Worm (Caenorhabditis elegans) whole organism, young adult: ENCODE data around the gene srz-12.

Experiments used
- B0261.1 ChIP-seq: sonication (generic microtip); optimal IDR thresholded peaks from 2 replicates; lab custom pipeline; 2016; ENCODE audit warnings: mild to moderate bottlenecking, missing genetic modification characterization, moderate library complexity, missing compliant biosample characterization
- C17E4.6 ChIP-seq: fragments of 200-800 bp; sonication (Bioruptor generic); IDR thresholded peaks from 2 replicates; pipeline ENCODE4 v1.3.6; 2022; ENCODE audit warnings: missing genetic modification reagents, missing genetic modification characterization, missing compliant biosample characterization
- F52B5.7 ChIP-seq: sonication (generic microtip); optimal IDR thresholded peaks from 2 replicates; lab custom pipeline; 2016; ENCODE audit warnings: mild to moderate bottlenecking, missing genetic modification characterization, missing compliant biosample characterization
- K12H6.12 ChIP-seq: fragments of 200-800 bp; sonication (Bioruptor generic); optimal IDR thresholded peaks from 2 replicates; lab custom pipeline; 2018; ENCODE audit warnings: mild to moderate bottlenecking, missing genetic modification characterization, missing compliant biosample characterization
- T26A5.8 ChIP-seq: sonication (generic microtip); optimal IDR thresholded peaks from 2 replicates; lab custom pipeline; 2016; ENCODE audit warnings: missing genetic modification characterization, missing compliant biosample characterization
- Y53F4B.3 ChIP-seq: fragments of 200-800 bp; sonication (Bioruptor generic); IDR thresholded peaks from 2 replicates; pipeline ENCODE4 v1.3.6; 2022; ENCODE audit warnings: missing genetic modification reagents, missing genetic modification characterization, missing compliant biosample characterization
- Y56A3A.18 ChIP-seq: fragments of 200-800 bp; sonication (Bioruptor generic); IDR thresholded peaks from 2 replicates; pipeline ENCODE4 v1.3.6; 2022; ENCODE audit warnings: missing genetic modification reagents, missing genetic modification characterization, missing compliant biosample characterization
- ama-1 ChIP-seq, 3 experiments: fragments of 150-350 bp in 1 of 3; sonication (generic microtip) in 2 of 3; optimal IDR thresholded peaks; 2 replicates each; lab custom pipeline; 2014 to 2018; ENCODE audit warnings: missing biosample characterization in 2 of 3, missing genetic modification characterization in 2 of 3, missing genetic modification reagents in 2 of 3
- atf-7 ChIP-seq: sonication (generic microtip); optimal IDR thresholded peaks from 2 replicates; lab custom pipeline; 2017; ENCODE audit warnings: mild to moderate bottlenecking, missing genetic modification characterization, missing compliant biosample characterization
- cebp-1 ChIP-seq, 2 experiments: fragments of 200-800 bp in 1 of 2; sonication (Bioruptor generic) in 1 of 2; sonication (generic microtip) in 1 of 2; IDR thresholded peaks in 1 of 2; optimal IDR thresholded peaks in 1 of 2; 2 replicates each; pipeline versions ENCODE4 v1.3.6 to Lab custom; 2017 to 2022; ENCODE audit warnings: missing compliant biosample characterization in 2 of 2, missing genetic modification characterization in 2 of 2, mild to moderate bottlenecking in 1 of 2, missing genetic modification reagents in 1 of 2, moderate library complexity in 1 of 2
- cebp-2 ChIP-seq: fragments of 200-800 bp; sonication (Bioruptor generic); IDR thresholded peaks from 2 replicates; pipeline ENCODE4 v1.3.6; 2022; ENCODE audit warnings: missing genetic modification characterization, missing compliant biosample characterization
- ceh-100 ChIP-seq: fragments of 200-800 bp; sonication (Bioruptor generic); IDR thresholded peaks from 2 replicates; pipeline ENCODE4 v1.3.6; 2022; ENCODE audit warnings: missing genetic modification reagents, missing genetic modification characterization, missing compliant biosample characterization
- ceh-27 ChIP-seq: fragments of 200-800 bp; sonication (Bioruptor generic); optimal IDR thresholded peaks from 2 replicates; lab custom pipeline; 2018; ENCODE audit warnings: mild to moderate bottlenecking, missing genetic modification characterization, moderate library complexity, missing compliant biosample characterization
- ceh-79 ChIP-seq: sonication (generic microtip); optimal IDR thresholded peaks from 2 replicates; lab custom pipeline; 2017; ENCODE audit warnings: mild to moderate bottlenecking, missing genetic modification characterization, missing compliant biosample characterization
- ceh-91 ChIP-seq: fragments of 200-800 bp; sonication (Bioruptor generic); IDR thresholded peaks from 2 replicates; pipeline ENCODE4 v1.3.6; 2022; ENCODE audit warnings: missing genetic modification reagents, missing genetic modification characterization, missing compliant biosample characterization
- die-1 ChIP-seq: sonication (generic microtip); optimal IDR thresholded peaks from 2 replicates; lab custom pipeline; 2016; ENCODE audit warnings: missing genotype, mild to moderate bottlenecking, missing genetic modification characterization, missing compliant biosample characterization
- dpff-1 ChIP-seq: sonication (generic microtip); optimal IDR thresholded peaks from 2 replicates; lab custom pipeline; 2017; ENCODE audit warnings: mild to moderate bottlenecking, missing genetic modification characterization, missing compliant biosample characterization
- egl-44 ChIP-seq: fragments of 200-800 bp; sonication (Bioruptor generic); IDR thresholded peaks from 2 replicates; pipeline ENCODE4 v1.3.6; 2022; ENCODE audit warnings: missing genetic modification reagents, missing genetic modification characterization, missing compliant biosample characterization
- egrh-3 ChIP-seq: fragments of 200-800 bp; sonication (Bioruptor generic); IDR thresholded peaks from 2 replicates; pipeline ENCODE4 v1.3.6; 2022; ENCODE audit warnings: missing genetic modification reagents, missing genetic modification characterization, missing compliant biosample characterization
- fkh-3 ChIP-seq: sonication (generic microtip); optimal IDR thresholded peaks from 2 replicates; lab custom pipeline; 2016; ENCODE audit warnings: mild to moderate bottlenecking, missing genetic modification characterization, missing compliant biosample characterization
- gei-17 ChIP-seq: fragments of 200-800 bp; sonication (Bioruptor generic); optimal IDR thresholded peaks from 2 replicates; lab custom pipeline; 2018; ENCODE audit warnings: mild to moderate bottlenecking, missing genetic modification characterization, missing compliant biosample characterization
- him-1 ChIP-seq: sonication (generic microtip); optimal IDR thresholded peaks from 2 replicates; lab custom pipeline; 2016; ENCODE audit warnings: missing genotype, missing genetic modification reagents, missing genetic modification characterization, missing compliant biosample characterization
- hlh-12 ChIP-seq: sonication (generic microtip); optimal IDR thresholded peaks from 2 replicates; lab custom pipeline; 2016; ENCODE audit warnings: missing genetic modification characterization, missing compliant biosample characterization
- hsf-1 ChIP-seq: fragments of 200-800 bp; sonication (Bioruptor generic); IDR thresholded peaks from 2 replicates; pipeline ENCODE4 v1.3.6; 2022; ENCODE audit warnings: missing genetic modification reagents, missing genetic modification characterization, missing compliant biosample characterization
- let-607 ChIP-seq, 2 experiments: fragments of 200-800 bp in 1 of 2; sonication (Bioruptor generic) in 1 of 2; sonication (generic microtip) in 1 of 2; optimal IDR thresholded peaks; 2 replicates each; lab custom pipeline; 2016 to 2018; ENCODE audit warnings: mild to moderate bottlenecking in 2 of 2, missing compliant biosample characterization in 2 of 2, missing genetic modification characterization in 2 of 2, moderate library complexity in 2 of 2, missing genotype in 1 of 2
- lin-26 ChIP-seq: fragments of 200-800 bp; sonication (Bioruptor generic); IDR thresholded peaks from 2 replicates; pipeline ENCODE4 v1.3.6; 2022; ENCODE audit warnings: missing genetic modification reagents, missing genetic modification characterization, missing compliant biosample characterization
- lsy-27 ChIP-seq: sonication (generic microtip); optimal IDR thresholded peaks from 2 replicates; lab custom pipeline; 2017; ENCODE audit warnings: missing genetic modification characterization, mild to moderate bottlenecking, missing compliant biosample characterization, antibody characterized with exemption, missing genotype, borderline replicate concordance; ENCODE audit not compliant: insufficient read depth
- madf-10 ChIP-seq: sonication (generic microtip); optimal IDR thresholded peaks from 2 replicates; lab custom pipeline; 2016; ENCODE audit warnings: mild to moderate bottlenecking, missing genetic modification characterization, missing compliant biosample characterization
- mcd-1 ChIP-seq: fragments of 200-800 bp; sonication (Bioruptor generic); IDR thresholded peaks from 2 replicates; pipeline ENCODE4 v1.3.6; 2022; ENCODE audit warnings: missing genetic modification reagents, missing genetic modification characterization, missing compliant biosample characterization
- mel-28 ChIP-seq: sonication (generic microtip); optimal IDR thresholded peaks from 2 replicates; lab custom pipeline; 2016; ENCODE audit warnings: borderline replicate concordance, mild to moderate bottlenecking, missing genetic modification characterization, missing compliant biosample characterization
- nfya-1 ChIP-seq: sonication (generic microtip); optimal IDR thresholded peaks from 2 replicates; lab custom pipeline; 2017; ENCODE audit warnings: antibody characterized with exemption, missing compliant biosample characterization, missing genetic modification characterization, borderline replicate concordance; ENCODE audit not compliant: insufficient read depth
- nfya-2 ChIP-seq: fragments of 200-800 bp; sonication (Bioruptor generic); IDR thresholded peaks from 2 replicates; pipeline ENCODE4 v1.3.6; 2022; ENCODE audit warnings: missing genetic modification reagents, missing genetic modification characterization, missing compliant biosample characterization
- nhr-179 ChIP-seq: sonication (generic microtip); optimal IDR thresholded peaks from 2 replicates; lab custom pipeline; 2016; ENCODE audit warnings: mild to moderate bottlenecking, missing genetic modification characterization, missing compliant biosample characterization
- nhr-27 ChIP-seq: fragments of 200-800 bp; sonication (Bioruptor generic); optimal IDR thresholded peaks from 2 replicates; lab custom pipeline; 2018; ENCODE audit warnings: mild to moderate bottlenecking, missing genetic modification characterization, moderate library complexity, missing compliant biosample characterization
- pha-4 ChIP-seq: fragments of 150-350 bp; sonication (generic microtip); optimal IDR thresholded peaks from 2 replicates; lab custom pipeline; 2014; ENCODE audit warnings: missing biosample characterization, missing genetic modification reagents, missing genetic modification characterization
- repo-1 ChIP-seq: sonication (generic microtip); optimal IDR thresholded peaks from 2 replicates; lab custom pipeline; 2017; ENCODE audit warnings: mild to moderate bottlenecking, missing genetic modification characterization, missing compliant biosample characterization
- rpc-1 ChIP-seq, 2 experiments: fragments of 150-350 bp in 1 of 2; sonication (generic microtip) in 1 of 2; optimal IDR thresholded peaks; 2 replicates each; lab custom pipeline; 2014 to 2018; ENCODE audit warnings: missing biosample characterization in 1 of 2, missing genetic modification characterization in 1 of 2, missing genetic modification reagents in 1 of 2, missing genotype in 1 of 2
- somi-1 ChIP-seq: fragments of 200-800 bp; sonication (Bioruptor generic); optimal IDR thresholded peaks from 2 replicates; lab custom pipeline; 2018; ENCODE audit warnings: mild to moderate bottlenecking, missing genetic modification characterization, missing compliant biosample characterization
- tbp1 ChIP-seq: fragments of 200-800 bp; sonication (Bioruptor generic); optimal IDR thresholded peaks from 2 replicates; lab custom pipeline; 2018; ENCODE audit warnings: mild to moderate bottlenecking, missing genetic modification characterization, missing compliant biosample characterization
- tlf-1 ChIP-seq: fragments of 200-800 bp; sonication (Bioruptor generic); optimal IDR thresholded peaks from 2 replicates; lab custom pipeline; 2018; ENCODE audit warnings: mild to moderate bottlenecking, missing genetic modification characterization, missing compliant biosample characterization
- unc-130 ChIP-seq: sonication (generic microtip); optimal IDR thresholded peaks from 2 replicates; lab custom pipeline; 2016; ENCODE audit warnings: missing genetic modification reagents, missing genetic modification characterization, missing compliant biosample characterization
- unc-62 ChIP-seq: fragments of 150-350 bp; optimal IDR thresholded peaks from 2 replicates; lab custom pipeline; 2014; ENCODE audit warnings: missing biosample characterization, missing genetic modification reagents, missing genetic modification characterization
- zfh-2 ChIP-seq: fragments of 200-800 bp; sonication (Bioruptor generic); conservative IDR thresholded peaks from 2 replicates; pipeline ENCODE4 v1.3.6; 2022; ENCODE audit warnings: missing genetic modification reagents, missing genetic modification characterization, missing compliant biosample characterization
- ztf-18 ChIP-seq: sonication (generic microtip); optimal IDR thresholded peaks from 2 replicates; lab custom pipeline; 2016; ENCODE audit warnings: missing genotype, mild to moderate bottlenecking, missing genetic modification characterization, missing compliant biosample characterization
- ztf-22 ChIP-seq: fragments of 200-800 bp; sonication (Bioruptor generic); optimal IDR thresholded peaks from 2 replicates; lab custom pipeline; 2018; ENCODE audit warnings: mild to moderate bottlenecking, missing genetic modification characterization, moderate library complexity, missing compliant biosample characterization
- ztf-26 ChIP-seq: sonication (generic microtip); optimal IDR thresholded peaks from 2 replicates; lab custom pipeline; 2017; ENCODE audit warnings: missing genetic modification characterization, missing compliant biosample characterization
- ztf-6 ChIP-seq: fragments of 200-800 bp; sonication (Bioruptor generic); IDR thresholded peaks from 2 replicates; pipeline ENCODE4 v1.3.6; 2022; ENCODE audit warnings: missing genetic modification reagents, missing genetic modification characterization, missing compliant biosample characterization

srz-12 gene

DNA sequence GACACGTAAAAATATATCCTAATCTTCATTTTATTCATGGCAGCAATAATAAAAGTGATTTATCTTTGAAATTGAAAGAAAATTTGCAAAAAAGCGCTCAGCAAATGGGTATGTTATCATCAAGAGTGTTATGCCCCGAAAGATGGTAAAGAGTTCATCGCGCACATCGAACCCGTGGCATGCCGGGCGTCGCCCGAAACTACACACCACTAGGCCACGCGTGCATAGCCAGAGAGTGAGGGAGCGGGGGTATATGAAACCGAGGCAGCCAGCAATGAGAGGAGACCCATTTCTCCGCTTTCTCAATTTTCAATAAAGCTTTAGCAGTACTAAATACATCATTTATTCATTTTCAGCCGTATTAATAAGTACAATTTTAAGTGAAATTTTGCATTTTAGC is 11.3 kb upstream of the srz-12 start (continued):
- TF ChIP-seq somi-1 (peak; percentile 87), ceh-100 (peak; percentile 81), ztf-26 (tag; lab: Kevin White, UChicago) (peak; percentile 93), nfya-2 (GFP tag; lab: Robert Waterston, UW) (0 out of 2 replicates have a peak, but pooled peaks have one; percentile 49), ceh-27 (GFP tag; lab: Kevin White, UChicago) (peak; percentile 90), ceh-79 (tag; lab: Kevin White, UChicago) (peak; percentile 97), ztf-18 (tag; lab: Kevin White, UChicago) (peak; percentile 85), C17E4.6 (GFP tag; lab: Robert Waterston, UW) (peak; percentile 87), Y53F4B.3 (GFP tag; lab: Robert Waterston, UW) (peak; percentile 50; the same call in 1 of the 2 replicates), gei-17 (peak; percentile 73), ama-1 (optimal IDR thresholded peaks at IDR 0.05; lab: Kevin White, UChicago) (no peak), ama-1 (GFP tag; optimal IDR thresholded peaks at IDR 0.05; lab: Kevin White, UChicago) (peak; percentile 93 to 96), nhr-27 (tag; lab: Kevin White, UChicago) (peak; percentile 91), cebp-2 (GFP tag; lab: Robert Waterston, UW) (peak; percentile 96), ceh-91 (GFP tag; lab: Robert Waterston, UW) (peak; percentile 71), hlh-12 (tag; lab: Kevin White, UChicago) (peak; percentile 92), repo-1 (tag; lab: Kevin White, UChicago) (peak; percentile 93), mcd-1 (peak; percentile 84), fkh-3 (tag; lab: Kevin White, UChicago) (peak; percentile 98), nfya-1 (no peak), ztf-6 (peak; percentile 88), zfh-2 (no peak; the same call in 1 of the 2 replicates), lsy-27 (tag; lab: Kevin White, UChicago) (peak; percentile 89), nhr-179 (peak; percentile 86), tlf-1 (GFP tag; lab: Kevin White, UChicago) (peak; percentile 39), him-1 (tag; lab: Kevin White, UChicago) (peak; percentile 96), T26A5.8 (tag; lab: Kevin White, UChicago) (peak; percentile 95), B0261.1 (tag; lab: Kevin White, UChicago) (peak; percentile 99), cebp-1 (GFP tag; IDR thresholded peaks at IDR 0.05; lab: Robert Waterston, UW) (peak; percentile 68; the same call in 1 of the 2 replicates), cebp-1 (tag; optimal IDR thresholded peaks at IDR 0.05; lab: Kevin White, UChicago) (peak; percentile 90), ztf-22 (GFP tag; lab: Kevin White, UChicago) (peak; percentile 76), dpff-1 (tag; lab: Kevin White, UChicago) (peak; percentile 79), lin-26 (GFP tag; lab: Robert Waterston, UW) (peak; percentile 99), madf-10 (tag; lab: Kevin White, UChicago) (peak; percentile 87), F52B5.7 (peak; percentile 97), pha-4 (tag; lab: Kevin White, UChicago) (no peak), let-607 (tag; optimal IDR thresholded peaks at IDR 0.05; lab: Kevin White, UChicago) (peak; percentile 71 to 75), egl-44 (peak; percentile 96), hsf-1 (peak; percentile 67; the same call in 1 of the 2 replicates), die-1 (tag; lab: Kevin White, UChicago) (peak; percentile 98), atf-7 (peak; percentile 88), unc-62 (GFP tag; lab: Kevin White, UChicago) (no peak), K12H6.12 (tag; lab: Kevin White, UChicago) (peak; percentile 77), mel-28 (peak; percentile 80), unc-130 (GFP tag; lab: Kevin White, UChicago) (peak; percentile 81), rpc-1 (optimal IDR thresholded peaks at IDR 0.05; lab: Kevin White, UChicago) (peak; percentile 98), rpc-1 (tag; optimal IDR thresholded peaks at IDR 0.05; lab: Kevin White, UChicago) (peak; percentile 99), egrh-3 (GFP tag; lab: Robert Waterston, UW) (peak; percentile 69), tbp1 (peak; percentile 100), Y56A3A.18 (GFP tag; lab: Robert Waterston, UW) (peak; percentile 91)
